Worm (Caenorhabditis elegans) whole organism, L2 larva: ENCODE measurements around the gene srh-304.

Experiments
- aly-2 ChIP-seq: fragments of 150-350 bp; optimal IDR thresholded peaks from 2 replicates; lab custom pipeline; 2014; ENCODE audit warnings: missing biosample characterization, missing genetic modification characterization
- ama-1 ChIP-seq: fragments of 150-350 bp; optimal IDR thresholded peaks from 2 replicates; lab custom pipeline; 2018; ENCODE audit warnings: inconsistent platforms
- ceh-82 ChIP-seq: fragments of 150-350 bp; optimal IDR thresholded peaks from 2 replicates; lab custom pipeline; 2014; ENCODE audit warnings: missing biosample characterization, missing genetic modification characterization
- elt-1 ChIP-seq: fragments of 150-350 bp; optimal IDR thresholded peaks from 2 replicates; lab custom pipeline; 2014; ENCODE audit warnings: missing biosample characterization, missing genetic modification characterization
- elt-3 ChIP-seq: sonication (generic microtip); optimal IDR thresholded peaks from 2 replicates; lab custom pipeline; 2017; ENCODE audit warnings: missing biosample characterization, missing genetic modification characterization
- fos-1 ChIP-seq: fragments of 150-350 bp; optimal IDR thresholded peaks from 2 replicates; lab custom pipeline; 2014; ENCODE audit warnings: missing biosample characterization, missing genetic modification characterization
- lin-13 ChIP-seq: fragments of 150-350 bp; optimal IDR thresholded peaks from 2 replicates; lab custom pipeline; 2014; ENCODE audit warnings: missing biosample characterization, missing genetic modification reagents, missing genetic modification characterization
- mdl-1 ChIP-seq, 2 experiments: fragments of 150-350 bp in 1 of 2; sonication (generic microtip) in 1 of 2; optimal IDR thresholded peaks; 2 replicates each; lab custom pipeline; 2017; ENCODE audit warnings: missing biosample characterization in 2 of 2, missing genetic modification characterization in 2 of 2
- nhr-11 ChIP-seq: fragments of 150-350 bp; optimal IDR thresholded peaks from 2 replicates; lab custom pipeline; 2014; ENCODE audit warnings: missing biosample characterization, missing genetic modification characterization
- nhr-21 ChIP-seq: fragments of 150-350 bp; optimal IDR thresholded peaks from 2 replicates; lab custom pipeline; 2014; ENCODE audit warnings: missing biosample characterization, missing genetic modification characterization
- nhr-23 ChIP-seq: fragments of 150-350 bp; optimal IDR thresholded peaks from 2 replicates; lab custom pipeline; 2014; ENCODE audit warnings: missing biosample characterization, missing genetic modification reagents, missing genetic modification characterization
- nhr-237 ChIP-seq: fragments of 150-350 bp; optimal IDR thresholded peaks from 2 replicates; lab custom pipeline; 2014; ENCODE audit warnings: missing biosample characterization, missing genetic modification characterization
- snpc-4 ChIP-seq: fragments of 150-350 bp; optimal IDR thresholded peaks from 2 replicates; lab custom pipeline; 2014; ENCODE audit warnings: missing biosample characterization, missing genetic modification characterization

DNA sequence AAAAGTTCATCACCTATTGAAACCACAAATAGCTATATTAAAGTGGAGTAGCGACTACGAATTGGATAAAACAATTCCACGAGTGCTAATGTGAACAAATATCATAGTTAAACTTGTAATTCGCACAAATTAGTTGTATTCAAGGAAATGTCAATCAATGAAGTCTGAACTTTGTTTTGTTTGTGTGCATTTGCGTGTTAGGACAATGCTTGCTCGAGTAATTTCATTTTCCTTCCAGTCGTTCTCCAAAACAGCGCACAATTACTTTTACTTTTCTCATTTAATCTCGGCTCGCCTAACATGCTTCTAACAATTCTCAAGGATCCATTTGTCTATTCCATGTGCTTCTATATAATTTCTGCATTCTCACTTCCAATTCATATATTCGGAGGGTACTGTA lies 3.8 kb upstream of the srh-304 start, which contains the start of gene srh-301:
- TF ChIP-seq fos-1, result no peak
- no peak for TF ChIP-seq nhr-11 (tag; lab: Kevin White, UChicago)
- no peak for TF ChIP-seq mdl-1 (tag; optimal IDR thresholded peaks at IDR 0.05; lab: Kevin White, UChicago)
- TF ChIP-seq elt-1 (tag; lab: Kevin White, UChicago), result no peak
- no peak for TF ChIP-seq ceh-82 (tag; lab: Kevin White, UChicago)
- TF ChIP-seq nhr-237 (tag; lab: Kevin White, UChicago), result no peak
- TF ChIP-seq ama-1, result no peak
- no peak for TF ChIP-seq snpc-4
- TF ChIP-seq elt-3, result no peak
- no peak for TF ChIP-seq nhr-23 (tag; lab: Kevin White, UChicago)
- no peak for TF ChIP-seq nhr-21 (tag; lab: Kevin White, UChicago)
- no peak for TF ChIP-seq lin-13
- no peak for TF ChIP-seq aly-2 (tag; lab: Kevin White, UChicago)
